Fruit fly (Drosophila melanogaster) whole organism, wandering third instar larva: Measurements from ENCODE around the gene Ndfip.

ENCODE experiments used
- Dif ChIP-seq: fragments of 200-275, 200-300 bp; sonication (Bioruptor generic); optimal IDR thresholded peaks from 2 replicates; lab custom pipeline; 2018; ENCODE audit warnings: missing biosample characterization, missing genetic modification characterization; ENCODE audit not compliant: partially characterized antibody
- Hr78 ChIP-seq: fragments of >200 bp; optimal IDR thresholded peaks from 2 replicates; lab custom pipeline; 2017; ENCODE audit warnings: missing biosample characterization, missing genetic modification characterization
- OdsH ChIP-seq: fragments of 200-800 bp; sonication (Bioruptor generic); optimal IDR thresholded peaks from 2 replicates; lab custom pipeline; 2016; ENCODE audit warnings: missing biosample characterization, mild to moderate bottlenecking, missing genetic modification characterization
- h ChIP-seq: fragments of 200-800 bp; sonication (Bioruptor generic); optimal IDR thresholded peaks from 3 replicates; lab custom pipeline; 2016; ENCODE audit warnings: missing biosample characterization, mild to moderate bottlenecking, missing genetic modification characterization
- pan ChIP-seq: fragments of >200 bp; optimal IDR thresholded peaks from 2 replicates; lab custom pipeline; 2017
- usp ChIP-seq: fragments of >200 bp; optimal IDR thresholded peaks from 2 replicates; lab custom pipeline; 2017; ENCODE audit warnings: missing biosample characterization, missing genetic modification characterization

DNA sequence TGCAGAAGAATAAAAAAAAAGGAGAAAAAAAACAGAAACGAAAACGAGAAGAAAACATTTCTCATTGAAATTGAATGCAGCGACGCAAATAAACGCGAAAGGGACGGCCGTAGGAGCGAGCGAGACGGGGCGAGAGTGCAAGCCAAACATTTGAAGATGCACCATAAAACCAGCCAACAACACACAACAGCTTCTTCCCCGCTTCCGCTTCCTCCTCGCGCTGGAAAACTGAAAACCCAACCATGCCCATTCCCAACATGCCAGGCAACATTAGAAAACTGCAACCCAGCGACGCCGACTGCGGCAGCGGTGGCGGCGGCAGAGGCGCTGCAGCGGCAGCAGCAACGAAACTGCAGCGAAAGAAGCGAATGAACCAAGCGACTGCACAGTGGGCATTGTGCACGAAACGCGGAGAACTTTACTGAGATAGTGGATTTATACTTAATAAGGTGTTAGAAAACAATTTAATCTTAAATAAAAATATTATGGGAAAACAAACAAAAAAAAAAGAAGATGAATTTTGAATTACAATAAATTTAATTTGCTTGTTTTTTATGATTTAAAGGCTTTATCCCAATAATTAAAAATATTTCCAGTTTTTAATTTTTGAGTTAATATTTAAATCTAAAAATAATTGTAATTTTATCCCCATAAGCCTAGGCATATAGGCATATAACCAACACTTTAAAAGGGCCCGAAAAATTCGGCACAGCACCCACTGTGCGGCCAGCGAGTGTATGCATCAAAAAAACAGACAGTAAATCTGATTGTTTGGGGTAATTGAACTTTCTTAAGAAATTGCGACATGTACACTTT, 43.0 kb downstream of the Ndfip start:
- TF ChIP-seq pan (lab: Kevin White, UChicago) (no peak), OdsH (GFP tag; lab: Kevin White, UChicago) (peak; percentile 88), h (peak; percentile 86), usp (GFP tag; lab: Kevin White, UChicago) (no peak), Dif (GFP tag; lab: Kevin White, UChicago) (no peak), Hr78 (GFP tag; lab: Kevin White, UChicago) (no peak)
